Fruit fly (Drosophila melanogaster) whole organism, embryonic: ENCODE data around the gene CG6724.

ENCODE experiments used
- Abd-B ChIP-seq: fragments of 200-800 bp; sonication (Bioruptor generic); optimal IDR thresholded peaks from 2 replicates; lab custom pipeline; 2018; ENCODE audit warnings: missing biosample characterization, mild to moderate bottlenecking, missing genetic modification characterization, moderate library complexity
- Atf3 ChIP-seq: fragments of 200-800 bp; sonication (Bioruptor generic); optimal IDR thresholded peaks from 3 replicates; lab custom pipeline; 2016; ENCODE audit warnings: missing biosample characterization, missing genetic modification characterization
- CG10267 ChIP-seq: fragments of 200-800 bp; sonication (Bioruptor generic); optimal IDR thresholded peaks from 2 replicates; lab custom pipeline; 2018; ENCODE audit warnings: missing biosample characterization, mild to moderate bottlenecking, missing genetic modification characterization, moderate library complexity
- CG11695 ChIP-seq: fragments of 200-800 bp; sonication (Bioruptor generic); IDR thresholded peaks from 3 replicates; pipeline ENCODE4 v1.3.6; 2022; ENCODE audit warnings: missing biosample characterization, missing genetic modification characterization
- CG12391 ChIP-seq: fragments of 200-800 bp; sonication (Bioruptor generic); optimal IDR thresholded peaks from 3 replicates; lab custom pipeline; 2018; ENCODE audit warnings: missing biosample characterization, mild to moderate bottlenecking, missing genetic modification characterization, moderate library complexity
- CG12659 ChIP-seq: fragments of 200-800 bp; sonication (Bioruptor generic); optimal IDR thresholded peaks from 3 replicates; lab custom pipeline; 2017; ENCODE audit warnings: mild to moderate bottlenecking, missing biosample characterization, missing genetic modification reagents, missing genetic modification characterization
- CG12769 ChIP-seq: fragments of 200-800 bp; sonication (Bioruptor generic); optimal IDR thresholded peaks from 2 replicates; lab custom pipeline; 2019; ENCODE audit warnings: missing biosample characterization, mild to moderate bottlenecking, missing genetic modification characterization, moderate library complexity
- CG13894 ChIP-seq: fragments of 200-800 bp; sonication (Bioruptor generic); optimal IDR thresholded peaks from 3 replicates; lab custom pipeline; 2018; ENCODE audit warnings: missing biosample characterization, mild to moderate bottlenecking, missing genetic modification characterization, moderate library complexity
- CG14860 ChIP-seq: fragments of 200-800 bp; sonication (Bioruptor generic); IDR thresholded peaks from 3 replicates; pipeline ENCODE4 v1.3.6; 2022; ENCODE audit warnings: missing biosample characterization, missing genetic modification characterization; ENCODE audit not compliant: partially characterized antibody
- CG15073 ChIP-seq: fragments of 200-800 bp; sonication (Bioruptor generic); optimal IDR thresholded peaks from 2 replicates; lab custom pipeline; 2016; ENCODE audit warnings: missing biosample characterization, missing genetic modification characterization
- CG16813 ChIP-seq: fragments of 200-800 bp; sonication (Bioruptor generic); IDR thresholded peaks from 3 replicates; pipeline ENCODE4 v1.3.6; 2022; ENCODE audit warnings: missing biosample characterization, missing genetic modification characterization; ENCODE audit not compliant: partially characterized antibody
- CG17361 ChIP-seq: fragments of 200-800 bp; sonication (Bioruptor generic); IDR thresholded peaks from 3 replicates; pipeline ENCODE4 v1.3.6; 2022; ENCODE audit warnings: missing biosample characterization, missing genetic modification characterization
- CG2712 ChIP-seq: fragments of 200-800 bp; optimal IDR thresholded peaks from 3 replicates; lab custom pipeline; 2019; ENCODE audit warnings: missing biosample characterization, mild to moderate bottlenecking, missing genetic modification characterization, moderate library complexity
- CG2889 ChIP-seq: fragments of 200-800 bp; sonication (Bioruptor generic); IDR thresholded peaks from 3 replicates; pipeline ENCODE4 v1.3.6; 2022; ENCODE audit warnings: missing biosample characterization, missing genetic modification characterization
- CG30020 ChIP-seq: fragments of 200-800 bp; optimal IDR thresholded peaks from 2 replicates; lab custom pipeline; 2019; ENCODE audit warnings: missing biosample characterization, mild to moderate bottlenecking, missing genetic modification characterization, moderate library complexity
- CG32767 ChIP-seq: fragments of 200-800 bp; sonication (Bioruptor generic); IDR thresholded peaks from 2 replicates; pipeline ENCODE4 v1.3.6; 2022; ENCODE audit warnings: missing biosample characterization, missing genetic modification characterization
- CG3726 ChIP-seq: fragments of 200-800 bp; sonication (Bioruptor generic); IDR thresholded peaks from 3 replicates; pipeline ENCODE4, ENCODE4 v1.3.6; 2022; ENCODE audit warnings: missing biosample characterization, missing genetic modification characterization
- Dref ChIP-seq: fragments of 200-800 bp; sonication (Bioruptor generic); IDR thresholded peaks from 2 replicates; pipeline ENCODE4 v1.3.6; 2022; ENCODE audit warnings: missing biosample characterization, missing genetic modification characterization
- Ets97D ChIP-seq: fragments of 200-800 bp; sonication (Bioruptor generic); optimal IDR thresholded peaks from 3 replicates; lab custom pipeline; 2016; ENCODE audit warnings: missing biosample characterization, missing genetic modification characterization
- MTF-1 ChIP-seq: fragments of 200-800 bp; sonication (Bioruptor generic); optimal IDR thresholded peaks from 2 replicates; lab custom pipeline; 2018; ENCODE audit warnings: missing biosample characterization, mild to moderate bottlenecking, missing genetic modification characterization, borderline replicate concordance
- Med ChIP-seq: fragments of 200-800 bp; sonication (Bioruptor generic); peaks from one replicate; lab custom pipeline; 2016; ENCODE audit warnings: missing biosample characterization, missing genetic modification characterization, mild to moderate bottlenecking, inconsistent platforms, moderate library complexity
- Pdp1 ChIP-seq, 2 experiments: fragments of 200-800 bp; sonication (Bioruptor generic); optimal IDR thresholded peaks; 3 replicates each; lab custom pipeline; 2016; ENCODE audit warnings: missing biosample characterization in 2 of 2, missing genetic modification characterization in 2 of 2, mild to moderate bottlenecking in 1 of 2, moderate library complexity in 1 of 2
- Scr ChIP-seq: fragments of 200-800 bp; sonication (Bioruptor generic); IDR thresholded peaks from 2 replicates; pipeline ENCODE4 v1.3.6; 2022; ENCODE audit warnings: missing biosample characterization, missing genetic modification characterization; ENCODE audit not compliant: partially characterized antibody
- Side ChIP-seq: fragments of 200-800 bp; sonication (Bioruptor generic); optimal IDR thresholded peaks from 2 replicates; lab custom pipeline; 2016; ENCODE audit warnings: missing biosample characterization, missing genetic modification characterization
- ab ChIP-seq: fragments of 200-800 bp; sonication (Bioruptor generic); optimal IDR thresholded peaks from 2 replicates; lab custom pipeline; 2016; ENCODE audit warnings: missing biosample characterization, missing genetic modification characterization
- dmrt99B ChIP-seq: fragments of 200-800 bp; sonication (Bioruptor generic); optimal IDR thresholded peaks from 2 replicates; lab custom pipeline; 2018; ENCODE audit warnings: missing biosample characterization, mild to moderate bottlenecking, missing genetic modification characterization, moderate library complexity
- en ChIP-seq: fragments of 200-800 bp; sonication (Bioruptor generic); optimal IDR thresholded peaks from 2 replicates; lab custom pipeline; 2016; ENCODE audit warnings: missing biosample characterization, missing genetic modification characterization
- gfzf ChIP-seq: fragments of 200-800 bp; sonication (Bioruptor generic); optimal IDR thresholded peaks from 2 replicates; lab custom pipeline; 2016; ENCODE audit warnings: missing biosample characterization, mild to moderate bottlenecking, missing genetic modification characterization, moderate library complexity
- grau ChIP-seq: fragments of 200-800 bp; optimal IDR thresholded peaks from 3 replicates; lab custom pipeline; 2019; ENCODE audit warnings: missing biosample characterization, mild to moderate bottlenecking, missing genetic modification characterization, moderate library complexity
- pfk ChIP-seq: fragments of 200-800 bp; sonication (Bioruptor generic); optimal IDR thresholded peaks from 2 replicates; lab custom pipeline; 2018; ENCODE audit warnings: missing biosample characterization, mild to moderate bottlenecking, missing genetic modification characterization, moderate library complexity
- phol ChIP-seq: fragments of 200-800 bp; sonication (Bioruptor generic); optimal IDR thresholded peaks from 3 replicates; lab custom pipeline; 2018; ENCODE audit warnings: missing biosample characterization, mild to moderate bottlenecking, missing genetic modification characterization, moderate library complexity
- sna ChIP-seq: fragments of 200-800 bp; sonication (Bioruptor generic); IDR thresholded peaks from 2 replicates; pipeline ENCODE4 v1.3.6; 2022; ENCODE audit warnings: missing biosample characterization, missing genetic modification characterization; ENCODE audit not compliant: partially characterized antibody
- sob ChIP-seq: fragments of 200-800 bp; sonication (Bioruptor generic); IDR thresholded peaks from 2 replicates; pipeline ENCODE4 v1.3.6; 2022; ENCODE audit warnings: missing biosample characterization, missing genetic modification characterization
- tap ChIP-seq: fragments of 200-800 bp; optimal IDR thresholded peaks from 3 replicates; lab custom pipeline; 2019; ENCODE audit warnings: missing biosample characterization, mild to moderate bottlenecking, missing genetic modification characterization, moderate library complexity
- tio ChIP-seq: fragments of 200-800 bp; sonication (Bioruptor generic); optimal IDR thresholded peaks from 2 replicates; lab custom pipeline; 2017; ENCODE audit warnings: missing biosample characterization, missing genetic modification characterization, inconsistent platforms
- tll ChIP-seq, 2 experiments: fragments of 200-800 bp in 1 of 2; fragments of >200 bp in 1 of 2; sonication (Bioruptor generic) in 1 of 2; optimal IDR thresholded peaks; 2 replicates each; lab custom pipeline; 2017 to 2019; ENCODE audit warnings: missing biosample characterization in 2 of 2, missing genetic modification characterization in 2 of 2, mild to moderate bottlenecking in 1 of 2, moderate library complexity in 1 of 2
- trem ChIP-seq: fragments of 200-800 bp; optimal IDR thresholded peaks from 3 replicates; lab custom pipeline; 2019; ENCODE audit warnings: missing biosample characterization, mild to moderate bottlenecking, missing genetic modification characterization, moderate library complexity
- twi ChIP-seq: fragments of 200-800 bp; optimal IDR thresholded peaks from 2 replicates; lab custom pipeline; 2019; ENCODE audit warnings: missing biosample characterization, mild to moderate bottlenecking, missing genetic modification characterization, moderate library complexity
- usp ChIP-seq: fragments of >200 bp; optimal IDR thresholded peaks from 2 replicates; lab custom pipeline; 2017; ENCODE audit warnings: missing biosample characterization, missing genetic modification characterization
- vvl ChIP-seq: fragments of 200-800 bp; sonication (Bioruptor generic); IDR thresholded peaks from 2 replicates; pipeline ENCODE4 v1.3.6; 2022; ENCODE audit warnings: missing biosample characterization, missing genetic modification characterization
- zen2 ChIP-seq: fragments of 200-800 bp; sonication (Bioruptor generic); IDR thresholded peaks from 3 replicates; pipeline ENCODE4 v1.3.6; 2022; ENCODE audit warnings: missing biosample characterization, missing genetic modification characterization; ENCODE audit not compliant: partially characterized antibody

CG6724 gene

DNA sequence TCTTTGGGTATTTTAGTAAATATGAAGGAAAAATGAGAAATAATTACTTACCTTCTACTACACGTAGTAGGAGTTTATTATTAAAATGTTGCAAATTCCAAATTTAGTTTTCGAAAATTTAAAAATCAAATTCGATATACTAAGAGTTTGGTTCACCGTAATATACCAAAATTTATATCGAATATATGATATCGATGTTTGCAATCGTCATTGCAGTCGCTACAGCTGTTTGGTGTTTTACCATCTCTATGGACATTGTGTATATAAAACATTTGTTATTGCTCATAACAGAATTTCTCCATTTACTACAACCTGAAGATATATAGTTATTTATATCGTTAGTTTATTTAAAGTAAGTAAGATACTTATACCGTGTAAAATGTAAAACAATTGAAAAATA is 41.0 kb downstream of the CG6724 start, which contains the start of gene CG6443 (continued):
- no peak for TF ChIP-seq tio (GFP tag; lab: Kevin White, UChicago)
- peak; percentile 74 for TF ChIP-seq CG16813 (GFP tag; lab: Robert Waterston, UW)
- peak; percentile 56 for TF ChIP-seq CG12659 (GFP tag; lab: Kevin White, UChicago)
- TF ChIP-seq dmrt99B (tag; lab: Kevin White, UChicago), result no peak
- TF ChIP-seq CG30020, result peak; percentile 38
- no peak for TF ChIP-seq CG17361
- TF ChIP-seq Side, result no peak
- no peak for TF ChIP-seq CG11695 (GFP tag; lab: Robert Waterston, UW)
- no peak for TF ChIP-seq CG3726
- TF ChIP-seq Dref (GFP tag; lab: Robert Waterston, UW), result peak; percentile 86
- TF ChIP-seq tll (GFP tag; optimal IDR thresholded peaks at IDR 0.05; lab: Kevin White, UChicago), result no peak
- no peak for TF ChIP-seq CG2889 (GFP tag; lab: Robert Waterston, UW)
- TF ChIP-seq Atf3, result no peak
- TF ChIP-seq trem (tag; lab: Kevin White, UChicago), result peak; percentile 56
- peak; percentile 9 for TF ChIP-seq phol (tag; lab: Kevin White, UChicago)
- TF ChIP-seq vvl (GFP tag; lab: Robert Waterston, UW), result no peak
- peak; percentile 67 for TF ChIP-seq CG14860
- no peak for TF ChIP-seq twi (tag; lab: Kevin White, UChicago)
- no peak for TF ChIP-seq CG12391 (tag; lab: Kevin White, UChicago)
- TF ChIP-seq CG2712, result peak; percentile 40
- TF ChIP-seq Med (GFP tag; lab: Kevin White, UChicago), result no peak
- TF ChIP-seq ab (GFP tag; lab: Kevin White, UChicago), result no peak
- no peak for TF ChIP-seq CG15073 (GFP tag; lab: Kevin White, UChicago)
- TF ChIP-seq gfzf (GFP tag; lab: Kevin White, UChicago), result peak; percentile 15
- no peak for TF ChIP-seq CG12769 (tag; lab: Kevin White, UChicago)
- TF ChIP-seq en (GFP tag; lab: Kevin White, UChicago), result no peak
- TF ChIP-seq sob, result no peak
- no peak for TF ChIP-seq Abd-B
- TF ChIP-seq usp (GFP tag; lab: Kevin White, UChicago), result no peak
- no peak for TF ChIP-seq CG32767
- no peak for TF ChIP-seq pfk (GFP tag; lab: Kevin White, UChicago)
- no peak for TF ChIP-seq grau (tag; lab: Kevin White, UChicago)
- peak; percentile 76 for TF ChIP-seq Scr (GFP tag; lab: Robert Waterston, UW)
- TF ChIP-seq Pdp1 (GFP tag; optimal IDR thresholded peaks at IDR 0.05; lab: Kevin White, UChicago), result peak in 1 of 2 experiments; percentile 12
- peak; percentile 8; the same call in 1 of the 3 replicates for TF ChIP-seq zen2 (GFP tag; lab: Robert Waterston, UW)
- no peak for TF ChIP-seq tap (tag; lab: Kevin White, UChicago)
- TF ChIP-seq CG10267 (tag; lab: Kevin White, UChicago), result peak; percentile 20
- no peak for TF ChIP-seq MTF-1 (GFP tag; lab: Kevin White, UChicago)
- peak; percentile 31 for TF ChIP-seq Ets97D (GFP tag; lab: Kevin White, UChicago)
- TF ChIP-seq CG13894, result no peak
- peak; percentile 88 for TF ChIP-seq sna (GFP tag; lab: Robert Waterston, UW)
